Worm (Caenorhabditis elegans): Measurements from ENCODE around the gene W02H5.8.

DNA sequence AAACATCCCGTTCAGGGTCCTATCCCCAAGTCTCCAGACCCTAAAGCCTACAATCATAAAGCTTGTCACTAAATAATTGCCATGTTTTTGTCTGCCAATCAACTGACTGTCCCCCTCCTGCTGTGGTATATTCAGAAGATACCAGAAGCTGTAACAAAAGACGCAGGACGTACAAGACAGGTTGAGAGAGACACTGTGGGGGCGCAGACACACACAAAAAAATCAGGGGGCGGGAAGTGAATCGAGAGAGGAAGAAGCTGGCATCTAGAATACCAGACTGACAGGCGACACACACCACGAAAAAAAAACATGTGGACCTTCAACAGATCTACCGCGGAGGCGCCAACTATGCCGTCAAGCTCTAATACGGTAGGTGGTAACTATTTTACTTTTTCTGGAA is 18.7 kb upstream of the W02H5.8 start, which contains the start of gene kel-8:
- TF ChIP-seq egl-44 (GFP tag; IDR thresholded peaks at IDR 0.05) (no peak), F57A8.1 (GFP tag; optimal IDR thresholded peaks at IDR 0.05) (no peak), hlh-12 (tag; optimal IDR thresholded peaks at IDR 0.05) (no peak), F49E8.2 (tag; optimal IDR thresholded peaks at IDR 0.05; ENCODE audit: insufficient read depth) (no peak)
